Worm (Caenorhabditis elegans): ENCODE data around the gene F38B6.6.

ce11 chrX:6698267-6698666 lies 8.4 kb upstream of the F38B6.6 start, which contains the start of the genes F38B6.7 and F38B6.2:
- TF ChIP-seq ces-1 (GFP tag; optimal IDR thresholded peaks at IDR 0.05) = no peak
- no peak for TF ChIP-seq daf-12 (tag; optimal IDR thresholded peaks at IDR 0.05)
- TF ChIP-seq ama-1 (optimal IDR thresholded peaks at IDR 0.05) = no peak

Data from whole organism, L4 larva.